Fruit fly (Drosophila melanogaster) whole organism, embryonic: ENCODE data around the gene CG15196.

ENCODE experiments used
- C15 ChIP-seq: fragments of 200-800 bp; sonication (Bioruptor generic); IDR thresholded peaks from 3 replicates; pipeline ENCODE4 v1.3.6; 2022; ENCODE audit warnings: missing biosample characterization, missing genetic modification characterization
- CG10959 ChIP-seq: fragments of 200-800 bp; sonication (Bioruptor generic); IDR thresholded peaks from 2 replicates; pipeline ENCODE4 v1.3.6; 2022; ENCODE audit warnings: missing biosample characterization, missing genetic modification characterization
- CG11085 ChIP-seq: fragments of 200-800 bp; sonication (Bioruptor generic); IDR thresholded peaks from 2 replicates; pipeline ENCODE4 v1.3.6; 2022; ENCODE audit warnings: missing biosample characterization, missing genetic modification characterization
- CG11247 ChIP-seq: fragments of 200-800 bp; sonication (Bioruptor generic); IDR thresholded peaks from 2 replicates; pipeline ENCODE4 v1.3.6; 2022; ENCODE audit warnings: missing biosample characterization, missing genetic modification characterization
- CG11504 ChIP-seq: fragments of 200-800 bp; sonication (Bioruptor generic); optimal IDR thresholded peaks from 3 replicates; lab custom pipeline; 2019; ENCODE audit warnings: missing biosample characterization, mild to moderate bottlenecking, missing genetic modification characterization, moderate library complexity
- CG12219 ChIP-seq: fragments of 200-800 bp; sonication (Bioruptor generic); optimal IDR thresholded peaks from 3 replicates; lab custom pipeline; 2018; ENCODE audit warnings: missing biosample characterization, mild to moderate bottlenecking, missing genetic modification characterization
- CG14014 ChIP-seq: fragments of 200-800 bp; sonication (Bioruptor generic); IDR thresholded peaks from 2 replicates; pipeline ENCODE4 v1.3.6; 2022; ENCODE audit warnings: missing biosample characterization, missing genetic modification characterization
- CG15073 ChIP-seq: fragments of 200-800 bp; sonication (Bioruptor generic); optimal IDR thresholded peaks from 2 replicates; lab custom pipeline; 2016; ENCODE audit warnings: missing biosample characterization, missing genetic modification characterization
- CG16813 ChIP-seq: fragments of 200-800 bp; sonication (Bioruptor generic); IDR thresholded peaks from 3 replicates; pipeline ENCODE4 v1.3.6; 2022; ENCODE audit warnings: missing biosample characterization, missing genetic modification characterization; ENCODE audit not compliant: partially characterized antibody
- CG1792 ChIP-seq: fragments of 200-800 bp; sonication (Bioruptor generic); optimal IDR thresholded peaks from 2 replicates; lab custom pipeline; 2016; ENCODE audit warnings: missing biosample characterization, missing genetic modification characterization
- CG2202 ChIP-seq: fragments of 200-800 bp; sonication (Bioruptor generic); optimal IDR thresholded peaks from 2 replicates; lab custom pipeline; 2018; ENCODE audit warnings: missing biosample characterization, mild to moderate bottlenecking, missing genetic modification characterization
- CG3163 ChIP-seq: fragments of 200-800 bp; sonication (Bioruptor generic); optimal IDR thresholded peaks from 3 replicates; lab custom pipeline; 2016; ENCODE audit warnings: missing biosample characterization, missing genetic modification characterization
- CG3995 ChIP-seq: fragments of 200-800 bp; sonication (Bioruptor generic); optimal IDR thresholded peaks from 3 replicates; lab custom pipeline; 2016; ENCODE audit warnings: missing biosample characterization, missing genetic modification characterization
- CG6654 ChIP-seq: fragments of 200-800 bp; sonication (Bioruptor generic); optimal IDR thresholded peaks from 2 replicates; lab custom pipeline; 2017; ENCODE audit warnings: missing biosample characterization, mild to moderate bottlenecking, missing genetic modification characterization
- CG9932 ChIP-seq: fragments of 200-800 bp; sonication (Bioruptor generic); IDR thresholded peaks from 2 replicates; pipeline ENCODE4 v1.3.6; 2022; ENCODE audit warnings: missing biosample characterization, missing genetic modification characterization
- Camta ChIP-seq: fragments of 200-800 bp; sonication (Bioruptor generic); optimal IDR thresholded peaks from 2 replicates; lab custom pipeline; 2016; ENCODE audit warnings: missing biosample characterization, missing genetic modification characterization
- CrebB ChIP-seq: fragments of 200-800 bp; sonication (Bioruptor generic); optimal IDR thresholded peaks from 3 replicates; lab custom pipeline; 2018; ENCODE audit warnings: missing biosample characterization, mild to moderate bottlenecking, missing genetic modification characterization
- Doc2 ChIP-seq: fragments of 200-800 bp; sonication (Bioruptor generic); IDR thresholded peaks from 2 replicates; pipeline ENCODE4 v1.3.6; 2022; ENCODE audit warnings: missing biosample characterization, missing genetic modification characterization
- E2f1 ChIP-seq: fragments of 200-800 bp; sonication (Bioruptor generic); IDR thresholded peaks from 2 replicates; pipeline ENCODE4 v1.3.6; 2022; ENCODE audit warnings: missing biosample characterization, missing genetic modification characterization
- Gsc ChIP-seq: fragments of 200-800 bp; sonication (Bioruptor generic); IDR thresholded peaks from 2 replicates; pipeline ENCODE4 v1.3.6; 2022; ENCODE audit warnings: missing biosample characterization, missing genetic modification characterization
- HHEX ChIP-seq: fragments of 200-800 bp; sonication (Bioruptor generic); optimal IDR thresholded peaks from 3 replicates; lab custom pipeline; 2017; ENCODE audit warnings: missing biosample characterization, mild to moderate bottlenecking, missing genetic modification characterization, missing genetic modification reagents
- HLHmδ ChIP-seq: fragments of 200-800 bp; sonication (Bioruptor generic); optimal IDR thresholded peaks from 2 replicates; lab custom pipeline; 2018; ENCODE audit warnings: missing biosample characterization, mild to moderate bottlenecking, missing genetic modification characterization, moderate library complexity
- HmgZ ChIP-seq: fragments of 200-800 bp; sonication (Bioruptor generic); optimal IDR thresholded peaks from 2 replicates; lab custom pipeline; 2018; ENCODE audit warnings: missing biosample characterization, mild to moderate bottlenecking, missing genetic modification characterization
- NC2β ChIP-seq: fragments of 200-800 bp; sonication (Bioruptor generic); optimal IDR thresholded peaks from 2 replicates; lab custom pipeline; 2016; ENCODE audit warnings: missing biosample characterization, missing genetic modification characterization
- Rx ChIP-seq: fragments of 200-800 bp; sonication (Bioruptor generic); IDR thresholded peaks from 2 replicates; pipeline ENCODE4 v1.3.6; 2022; ENCODE audit warnings: missing biosample characterization, missing genetic modification characterization
- Six4 ChIP-seq: fragments of 200-800 bp; sonication (Bioruptor generic); optimal IDR thresholded peaks from 2 replicates; lab custom pipeline; 2016; ENCODE audit warnings: missing biosample characterization, missing genetic modification characterization
- Spps ChIP-seq: fragments of 200-800 bp; sonication (Bioruptor generic); optimal IDR thresholded peaks from 2 replicates; lab custom pipeline; 2018; ENCODE audit warnings: missing biosample characterization, mild to moderate bottlenecking, missing genetic modification characterization
- Tbp ChIP-seq: fragments of >200 bp; optimal IDR thresholded peaks from 2 replicates; lab custom pipeline; 2018; ENCODE audit warnings: missing biosample characterization, missing genetic modification characterization
- Xbp1 ChIP-seq: fragments of 200-800 bp; sonication (Bioruptor generic); optimal IDR thresholded peaks from 3 replicates; lab custom pipeline; 2016; ENCODE audit warnings: missing biosample characterization, mild to moderate bottlenecking, missing genetic modification characterization
- abd-A ChIP-seq: fragments of 200-800 bp; sonication (Bioruptor generic); optimal IDR thresholded peaks from 3 replicates; lab custom pipeline; 2019; ENCODE audit warnings: missing biosample characterization, mild to moderate bottlenecking, missing genetic modification characterization, moderate library complexity
- btn ChIP-seq: fragments of 200-800 bp; sonication (Bioruptor generic); optimal IDR thresholded peaks from 2 replicates; lab custom pipeline; 2016; ENCODE audit warnings: missing biosample characterization, missing genetic modification characterization
- chm ChIP-seq: fragments of 200-800 bp; sonication (Bioruptor generic); IDR thresholded peaks from 2 replicates; pipeline ENCODE4 v1.3.6; 2022; ENCODE audit warnings: missing biosample characterization, missing genetic modification characterization
- ci ChIP-seq: fragments of 200-800 bp; sonication (Bioruptor generic); IDR thresholded peaks from 3 replicates; pipeline ENCODE4 v1.3.6; 2022; ENCODE audit warnings: missing biosample characterization, missing genetic modification characterization
- fd3F ChIP-seq: fragments of 200-800 bp; sonication (Bioruptor generic); optimal IDR thresholded peaks from 2 replicates; lab custom pipeline; 2018; ENCODE audit warnings: missing biosample characterization, mild to moderate bottlenecking, missing genetic modification characterization, moderate library complexity
- grau ChIP-seq: fragments of 200-800 bp; optimal IDR thresholded peaks from 3 replicates; lab custom pipeline; 2019; ENCODE audit warnings: missing biosample characterization, mild to moderate bottlenecking, missing genetic modification characterization, moderate library complexity
- hkb ChIP-seq, 2 experiments: fragments of 200-800 bp in 1 of 2; fragments of >200 bp in 1 of 2; sonication (Bioruptor generic) in 1 of 2; IDR thresholded peaks in 1 of 2; optimal IDR thresholded peaks in 1 of 2; 2 replicates each; pipeline versions ENCODE4 v1.3.6 to Lab custom; 2017 to 2022; ENCODE audit warnings: missing biosample characterization in 1 of 2, missing genetic modification characterization in 1 of 2
- ind ChIP-seq: fragments of 200-800 bp; sonication (Bioruptor generic); optimal IDR thresholded peaks from 3 replicates; lab custom pipeline; 2016; ENCODE audit warnings: missing biosample characterization, missing genetic modification characterization
- insv ChIP-seq, 2 experiments: fragments of 200-800 bp; sonication (Bioruptor generic); optimal IDR thresholded peaks; 3 replicates each; lab custom pipeline; 2016 to 2018; ENCODE audit warnings: missing biosample characterization in 2 of 2, missing genetic modification characterization in 2 of 2
- lola ChIP-seq, 3 experiments: fragments of >200 bp in 2 of 3; fragments of 200-800 bp in 1 of 3; sonication (Bioruptor generic) in 1 of 3; optimal IDR thresholded peaks; 2 replicates each; lab custom pipeline; 2017 to 2019; ENCODE audit warnings: missing biosample characterization in 3 of 3, missing genetic modification characterization in 3 of 3, mild to moderate bottlenecking in 1 of 3, moderate library complexity in 1 of 3
- nmo ChIP-seq: fragments of 200-800 bp; sonication (Bioruptor generic); optimal IDR thresholded peaks from 2 replicates; lab custom pipeline; 2018; ENCODE audit warnings: missing biosample characterization, mild to moderate bottlenecking, missing genetic modification characterization, moderate library complexity
- peb ChIP-seq: fragments of 200-800 bp; sonication (Bioruptor generic); IDR thresholded peaks from 2 replicates; pipeline ENCODE4 v1.3.6; 2022; ENCODE audit warnings: missing biosample characterization, missing genetic modification characterization
- salm ChIP-seq: fragments of 200-800 bp; sonication (Bioruptor generic); optimal IDR thresholded peaks from 2 replicates; lab custom pipeline; 2018; ENCODE audit warnings: missing biosample characterization, mild to moderate bottlenecking, missing genetic modification characterization
- shn ChIP-seq: fragments of 200-800 bp; sonication (Bioruptor generic); optimal IDR thresholded peaks from 3 replicates; lab custom pipeline; 2016; ENCODE audit warnings: missing biosample characterization, missing genetic modification characterization
- sima ChIP-seq: fragments of 200-800 bp; sonication (Bioruptor generic); optimal IDR thresholded peaks from 2 replicates; lab custom pipeline; 2016; ENCODE audit warnings: missing biosample characterization, missing genetic modification characterization
- tio ChIP-seq: fragments of 200-800 bp; sonication (Bioruptor generic); optimal IDR thresholded peaks from 2 replicates; lab custom pipeline; 2017; ENCODE audit warnings: missing biosample characterization, missing genetic modification characterization, inconsistent platforms
- zfh1 ChIP-seq: fragments of 200-800 bp; sonication (Bioruptor generic); IDR thresholded peaks from 3 replicates; pipeline ENCODE4 v1.3.6; 2022; ENCODE audit warnings: missing biosample characterization, missing genetic modification characterization

Gene CG15196

dm6 chrX:11441829-11442634 lies 32.3 kb downstream of the CG15196 start, which contains the start of gene Sk1 (continued):
- peak; percentile 53; the same call in 1 of the 3 replicates for TF ChIP-seq ci (GFP tag; lab: Robert Waterston, UW)
- TF ChIP-seq grau: no peak
- no peak for TF ChIP-seq CG16813 (GFP tag; lab: Robert Waterston, UW)
- TF ChIP-seq HHEX (GFP tag; lab: Kevin White, UChicago): no peak
- TF ChIP-seq Gsc (GFP tag; lab: Robert Waterston, UW): no peak
- TF ChIP-seq C15 (GFP tag; lab: Robert Waterston, UW): no peak
- no peak for TF ChIP-seq Rx
- TF ChIP-seq NC2β (GFP tag; lab: Kevin White, UChicago): no peak
- TF ChIP-seq Six4 (GFP tag; lab: Kevin White, UChicago): no peak
- peak; percentile 41; the same call in 1 of the 2 replicates for TF ChIP-seq CG9932 (GFP tag; lab: Robert Waterston, UW)
- no peak for TF ChIP-seq sima (GFP tag; lab: Kevin White, UChicago)
- TF ChIP-seq E2f1 (GFP tag; lab: Robert Waterston, UW): no peak
- TF ChIP-seq HmgZ (tag; lab: Kevin White, UChicago): peak; percentile 6
- TF ChIP-seq CG6654 (GFP tag; lab: Kevin White, UChicago): no peak
- peak; percentile 17 for TF ChIP-seq CG11504 (tag; lab: Kevin White, UChicago)

DNA sequence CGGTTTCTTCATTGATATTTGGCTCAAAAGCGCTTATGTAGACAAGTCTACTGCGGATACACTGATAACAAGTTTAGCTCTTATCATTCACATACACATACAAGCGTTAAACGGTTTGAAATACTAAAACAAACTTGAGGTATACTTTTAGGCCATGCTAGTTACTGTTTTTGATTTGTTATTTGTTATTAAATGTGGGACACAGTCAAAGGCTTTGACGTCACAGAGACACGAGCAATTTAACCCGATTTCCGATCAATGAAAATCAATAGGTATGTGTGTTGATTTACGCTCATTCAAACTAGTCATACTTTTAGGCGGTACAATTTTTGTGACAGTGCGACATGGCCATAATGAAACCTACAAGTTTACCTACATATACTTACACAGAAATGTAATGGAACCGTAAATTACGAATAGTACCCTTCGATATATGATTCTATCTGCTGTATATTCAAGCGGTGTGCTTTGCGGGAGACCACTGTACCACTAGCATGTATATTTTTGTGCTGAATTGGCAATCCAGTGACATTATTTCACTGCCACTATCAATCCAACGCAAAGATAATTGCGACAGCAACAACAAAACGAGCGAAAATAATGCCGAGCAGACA lies 37.2 kb downstream of the CG15196 start:
- TF ChIP-seq CG11247 (GFP tag; lab: Robert Waterston, UW) (peak; percentile 82), CG11085 (GFP tag; lab: Robert Waterston, UW) (peak; percentile 86), lola (GFP tag; optimal IDR thresholded peaks at IDR 0.05; lab: Kevin White, UChicago) (no peak), btn (GFP tag; lab: Kevin White, UChicago) (peak; percentile 23), abd-A (tag; lab: Kevin White, UChicago) (peak; percentile 45), shn (GFP tag; lab: Kevin White, UChicago) (peak; percentile 63), CG12219 (GFP tag; lab: Kevin White, UChicago) (peak; percentile 58), nmo (peak; percentile 54), CG3995 (GFP tag; lab: Kevin White, UChicago) (peak; percentile 89), Doc2 (GFP tag; lab: Robert Waterston, UW) (0 out of 2 replicates have a peak, but pooled peaks have one; percentile 14), ind (GFP tag; lab: Kevin White, UChicago) (peak; percentile 89), salm (tag; lab: Kevin White, UChicago) (no peak), HLHmδ (GFP tag; lab: Kevin White, UChicago) (no peak), fd3F (GFP tag; lab: Kevin White, UChicago) (peak; percentile 75), hkb (optimal IDR thresholded peaks at IDR 0.05; lab: Kevin White, UChicago) (no peak), hkb (GFP tag; IDR thresholded peaks at IDR 0.05; lab: Robert Waterston, UW) (peak; percentile 50; the same call in 1 of the 2 replicates), Tbp (GFP tag; lab: Kevin White, UChicago) (no peak), ci (GFP tag; lab: Robert Waterston, UW) (peak; percentile 78), CG6654 (GFP tag; lab: Kevin White, UChicago) (peak; percentile 55), CG14014 (GFP tag; lab: Robert Waterston, UW) (peak; percentile 85), CrebB (tag; lab: Kevin White, UChicago) (peak; percentile 71), Xbp1 (GFP tag; lab: Kevin White, UChicago) (peak; percentile 78), insv (GFP tag; optimal IDR thresholded peaks at IDR 0.05; lab: Kevin White, UChicago) (no peak), CG2202 (tag; lab: Kevin White, UChicago) (no peak), zfh1 (GFP tag; lab: Robert Waterston, UW) (peak; percentile 70; the same call in 2 of the 3 replicates), peb (GFP tag; lab: Robert Waterston, UW) (0 out of 2 replicates have a peak, but pooled peaks have one; percentile 21), CG3163 (GFP tag; lab: Kevin White, UChicago) (peak; percentile 41), Camta (GFP tag; lab: Kevin White, UChicago) (peak; percentile 50), tio (peak; percentile 43), CG15073 (GFP tag; lab: Kevin White, UChicago) (no peak), CG10959 (peak; percentile 57; the same call in 1 of the 2 replicates), chm (GFP tag; lab: Robert Waterston, UW) (peak; percentile 73), CG1792 (GFP tag; lab: Kevin White, UChicago) (peak; percentile 77), Rx (peak; percentile 62), Spps (no peak)
